Worm (Caenorhabditis elegans): ENCODE measurements around the gene cyp-34A5.

DNA sequence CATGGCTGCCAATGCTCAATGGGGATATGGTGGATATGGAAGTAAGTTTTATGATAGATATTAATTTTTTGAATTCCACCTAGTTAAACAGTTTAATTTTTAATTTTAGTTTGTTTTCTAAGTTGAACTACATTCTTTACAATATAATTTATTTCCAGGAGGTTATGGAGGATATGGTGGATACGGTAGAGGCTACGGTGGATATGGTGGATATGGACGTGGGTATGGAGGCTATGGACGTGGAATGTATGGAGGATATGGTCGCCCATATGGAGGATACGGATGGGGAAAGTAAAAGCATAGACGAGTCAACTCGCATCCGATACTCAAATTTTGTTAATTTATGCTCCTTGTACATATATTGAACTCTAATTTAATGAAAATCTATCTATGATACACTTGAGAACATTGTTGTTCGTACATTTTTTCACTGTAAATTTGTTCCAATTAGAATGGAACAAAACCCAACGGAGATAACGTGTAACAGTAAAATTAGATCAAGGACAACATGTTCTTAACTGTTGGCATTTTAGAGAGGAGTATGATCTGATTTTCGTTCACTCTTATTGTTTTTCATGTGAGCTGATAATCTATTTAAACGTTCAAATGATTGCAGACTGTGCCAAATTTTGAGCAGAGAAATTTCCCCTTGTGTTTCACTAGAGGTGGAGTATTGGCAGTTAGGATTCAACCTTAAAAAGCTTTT is 22.9 kb upstream of the cyp-34A5 start:
- TF ChIP-seq hmg-1.2 (GFP tag; IDR thresholded peaks at IDR 0.05), result no peak
- no peak for TF ChIP-seq D2030.7 (GFP tag; IDR thresholded peaks at IDR 0.05)
- no peak for TF ChIP-seq attf-3 (GFP tag; conservative IDR thresholded peaks at IDR 0.05)
